ENCODE assay signal across 3 fruit fly cellular contexts in the genomic region with DNA sequence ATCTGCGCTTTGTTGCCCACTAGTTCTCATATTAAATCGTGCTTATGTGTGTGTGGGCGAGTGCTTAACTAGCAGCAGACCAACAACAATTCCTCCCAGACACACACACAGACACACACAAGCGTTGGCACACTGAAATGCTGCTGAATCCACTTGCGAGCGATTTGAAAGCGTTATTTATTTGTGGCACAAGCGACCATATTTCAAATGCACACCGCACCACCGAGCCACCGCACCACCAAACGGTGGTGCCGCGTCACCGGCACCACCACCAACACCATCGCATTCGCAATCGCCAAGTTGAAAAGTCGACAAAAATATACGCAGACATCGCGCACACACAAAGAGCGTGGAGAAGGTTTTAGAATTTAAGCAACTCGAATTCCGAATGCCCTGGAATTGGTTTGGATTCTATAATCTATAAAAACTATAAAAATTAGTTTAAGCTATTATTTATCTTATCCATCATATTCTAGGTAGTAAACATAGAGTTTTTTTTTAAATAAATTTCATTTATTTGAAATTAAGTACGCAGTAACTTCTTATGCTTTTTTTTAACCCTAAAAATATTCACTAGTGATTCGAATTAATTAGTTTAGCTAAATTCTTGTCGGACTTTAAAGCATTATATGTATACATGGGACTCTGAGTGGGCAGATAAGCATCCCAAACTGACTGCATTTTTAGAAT.
A peak's percentile ranks its signal among the peaks of the same experiment; 100 is the strongest.
TF ChIP-seq lines count a peak whose summit lies in the region.

No protein-coding gene starts in this region.

- no peak for TF ChIP-seq CTCF in whole organism, embryonic (GFP tag; optimal IDR thresholded peaks at IDR 0.05; lab: Kevin White, UChicago)

TF ChIP-seq in whole organism, embryonic, 481 proteins besides CTCF, POLR2A, EP300 and RAD21 (continues in another document):
- TF ChIP-seq Atf6 (GFP tag; IDR thresholded peaks at IDR 0.05; lab: Robert Waterston, UW) (no peak), CG14050 (GFP tag; IDR thresholded peaks at IDR 0.05; lab: Robert Waterston, UW) (0 out of 3 replicates have a peak, but pooled peaks have one; percentile 16), unc-4 (GFP tag; IDR thresholded peaks at IDR 0.05; lab: Robert Waterston, UW; ENCODE audit: partially characterized antibody) (no peak), Dfd (GFP tag; optimal IDR thresholded peaks at IDR 0.05; lab: Kevin White, UChicago) (no peak), grau (tag; optimal IDR thresholded peaks at IDR 0.05; lab: Kevin White, UChicago) (peak; percentile 24), fd3F (GFP tag; optimal IDR thresholded peaks at IDR 0.05; lab: Kevin White, UChicago) (no peak), Hsf (GFP tag; optimal IDR thresholded peaks at IDR 0.05; lab: Kevin White, UChicago) (no peak), unpg (GFP tag; optimal IDR thresholded peaks at IDR 0.05; lab: Kevin White, UChicago) (peak; percentile 31), CG3847 (GFP tag; IDR thresholded peaks at IDR 0.05; lab: Robert Waterston, UW) (no peak), tup (GFP tag; optimal IDR thresholded peaks at IDR 0.05; lab: Kevin White, UChicago) (no peak), MTF-1 (GFP tag; optimal IDR thresholded peaks at IDR 0.05; lab: Kevin White, UChicago; ENCODE audit: borderline replicate concordance) (peak; percentile 70), CG1529 (GFP tag; optimal IDR thresholded peaks at IDR 0.05; lab: Kevin White, UChicago) (no peak), Stat92E (GFP tag; optimal IDR thresholded peaks at IDR 0.05; lab: Kevin White, UChicago) (no peak), Drgx (GFP tag; IDR thresholded peaks at IDR 0.05; lab: Robert Waterston, UW) (peak; percentile 35; the same call in 1 of the 2 replicates), Hr51 (GFP tag; optimal IDR thresholded peaks at IDR 0.05; lab: Kevin White, UChicago) (peak in 1 of 2 experiments; percentile 51), CG15601 (tag; optimal IDR thresholded peaks at IDR 0.05; lab: Kevin White, UChicago) (peak; percentile 44), CG7928 (GFP tag; optimal IDR thresholded peaks at IDR 0.05; lab: Kevin White, UChicago) (no peak), CG32767 (GFP tag; IDR thresholded peaks at IDR 0.05; lab: Robert Waterston, UW) (no peak), her (GFP tag; optimal IDR thresholded peaks at IDR 0.05; lab: Kevin White, UChicago) (no peak), maf-S (GFP tag; optimal IDR thresholded peaks at IDR 0.05; lab: Kevin White, UChicago) (no peak), ham (GFP tag; IDR thresholded peaks at IDR 0.05; lab: Robert Waterston, UW) (no peak), CG14860 (GFP tag; IDR thresholded peaks at IDR 0.05; lab: Robert Waterston, UW; ENCODE audit: partially characterized antibody) (no peak), CG12071 (GFP tag; optimal IDR thresholded peaks at IDR 0.05; lab: Kevin White, UChicago) (no peak), Mes4 (GFP tag; optimal IDR thresholded peaks at IDR 0.05; lab: Kevin White, UChicago) (no peak), fd96Cb (tag; optimal IDR thresholded peaks at IDR 0.05; lab: Kevin White, UChicago) (no peak), CG30403 (GFP tag; optimal IDR thresholded peaks at IDR 0.05; lab: Kevin White, UChicago) (peak; percentile 21), Adf1 (GFP tag; IDR thresholded peaks at IDR 0.05; lab: Robert Waterston, UW) (no peak)

TF ChIP-seq in whole organism, prepupa, 60 proteins besides CTCF, POLR2A, EP300 and RAD21 (continues in another document):
- TF ChIP-seq CG6808 (GFP tag; optimal IDR thresholded peaks at IDR 0.05; lab: Kevin White, UChicago): no peak
- TF ChIP-seq CG11294 (GFP tag; IDR thresholded peaks at IDR 0.05; lab: Robert Waterston, UW): no peak
- 0 out of 2 replicates have a peak, but pooled peaks have one; percentile 11 for TF ChIP-seq Gug (GFP tag; IDR thresholded peaks at IDR 0.05; lab: Robert Waterston, UW)
- peak; percentile 34 for TF ChIP-seq CG4318 (GFP tag; optimal IDR thresholded peaks at IDR 0.05; lab: Kevin White, UChicago)
- peak; percentile 51 for TF ChIP-seq achi (GFP tag; optimal IDR thresholded peaks at IDR 0.05; lab: Kevin White, UChicago)
- TF ChIP-seq net (GFP tag; optimal IDR thresholded peaks at IDR 0.05; lab: Kevin White, UChicago): peak; percentile 8
- peak; percentile 69 for TF ChIP-seq CG8119 (GFP tag; IDR thresholded peaks at IDR 0.05; lab: Robert Waterston, UW)
- TF ChIP-seq CG11762 (GFP tag; optimal IDR thresholded peaks at IDR 0.05; lab: Kevin White, UChicago; ENCODE audit: insufficient read depth): no peak
- no peak for TF ChIP-seq CG6792 (GFP tag; optimal IDR thresholded peaks at IDR 0.05; lab: Kevin White, UChicago)
- peak; percentile 34 for TF ChIP-seq Hr4 (GFP tag; optimal IDR thresholded peaks at IDR 0.05; lab: Kevin White, UChicago)
- peak; percentile 21 for TF ChIP-seq Ets96B (tag; optimal IDR thresholded peaks at IDR 0.05; lab: Kevin White, UChicago)
- TF ChIP-seq CG34406 (GFP tag; optimal IDR thresholded peaks at IDR 0.05; lab: Kevin White, UChicago): no peak
- no peak for TF ChIP-seq CG6276 (GFP tag; optimal IDR thresholded peaks at IDR 0.05; lab: Kevin White, UChicago)
- peak; percentile 26 for TF ChIP-seq acj6 (GFP tag; optimal IDR thresholded peaks at IDR 0.05; lab: Kevin White, UChicago)
- TF ChIP-seq OdsH (GFP tag; optimal IDR thresholded peaks at IDR 0.05; lab: Kevin White, UChicago): peak; percentile 34
- TF ChIP-seq CG32006 (GFP tag; optimal IDR thresholded peaks at IDR 0.05; lab: Kevin White, UChicago): peak; percentile 67
- TF ChIP-seq CG10631 (GFP tag; optimal IDR thresholded peaks at IDR 0.05; lab: Kevin White, UChicago): peak; percentile 53
- peak; percentile 71 for TF ChIP-seq CG15336 (GFP tag; IDR thresholded peaks at IDR 0.05; lab: Robert Waterston, UW)
- peak; percentile 17 for TF ChIP-seq CG16779 (tag; optimal IDR thresholded peaks at IDR 0.05; lab: Kevin White, UChicago)
- peak; percentile 1 for TF ChIP-seq fd59A (GFP tag; optimal IDR thresholded peaks at IDR 0.05; lab: Kevin White, UChicago)
- 0 out of 3 replicates have a peak, but pooled peaks have one; percentile 12 for TF ChIP-seq eg (GFP tag; IDR thresholded peaks at IDR 0.05; lab: Robert Waterston, UW)
- no peak for TF ChIP-seq vri (GFP tag; optimal IDR thresholded peaks at IDR 0.05; lab: Kevin White, UChicago)
- TF ChIP-seq svp (GFP tag; lab: Kevin White, UChicago): peak; percentile 61
- TF ChIP-seq CG3032 (tag; optimal IDR thresholded peaks at IDR 0.05; lab: Kevin White, UChicago): peak; percentile 1
- TF ChIP-seq CG3919 (GFP tag; optimal IDR thresholded peaks at IDR 0.05; lab: Kevin White, UChicago): peak; percentile 25
- no peak for TF ChIP-seq fkh (GFP tag; optimal IDR thresholded peaks at IDR 0.05; lab: Kevin White, UChicago)
- TF ChIP-seq salr (GFP tag; optimal IDR thresholded peaks at IDR 0.05; lab: Kevin White, UChicago): peak in 1 of 2 experiments; percentile 40
- TF ChIP-seq Eip78C (GFP tag; lab: Kevin White, UChicago): peak; percentile 68
- TF ChIP-seq pdm3 (GFP tag; optimal IDR thresholded peaks at IDR 0.05; lab: Kevin White, UChicago): peak; percentile 28

TF ChIP-seq in whole organism, pupa, 21 proteins besides CTCF, POLR2A, EP300 and RAD21:
- TF ChIP-seq CG13204 (GFP tag; optimal IDR thresholded peaks at IDR 0.05; lab: Kevin White, UChicago): no peak
- TF ChIP-seq CG15710 (tag; optimal IDR thresholded peaks at IDR 0.05; lab: Kevin White, UChicago): peak; percentile 36
- no peak for TF ChIP-seq rn (GFP tag; IDR thresholded peaks at IDR 0.05; lab: Robert Waterston, UW)
- TF ChIP-seq CG32121 (GFP tag; IDR thresholded peaks at IDR 0.05; lab: Robert Waterston, UW): peak; percentile 54; the same call in 1 of the 2 replicates
- no peak for TF ChIP-seq fd96Ca (GFP tag; IDR thresholded peaks at IDR 0.05; lab: Robert Waterston, UW)
- no peak for TF ChIP-seq Pif1A (GFP tag; optimal IDR thresholded peaks at IDR 0.05; lab: Kevin White, UChicago)
- peak; percentile 34 for TF ChIP-seq CG9948 (tag; optimal IDR thresholded peaks at IDR 0.05; lab: Kevin White, UChicago)
- peak; percentile 32; the same call in 1 of the 3 replicates for TF ChIP-seq CG4496 (GFP tag; IDR thresholded peaks at IDR 0.05; lab: Robert Waterston, UW)
- no peak for TF ChIP-seq gl (tag; optimal IDR thresholded peaks at IDR 0.05; lab: Kevin White, UChicago)
- TF ChIP-seq CG17806 (tag; optimal IDR thresholded peaks at IDR 0.05; lab: Kevin White, UChicago): peak; percentile 12
- TF ChIP-seq D1 (tag; optimal IDR thresholded peaks at IDR 0.05; lab: Kevin White, UChicago): no peak
- TF ChIP-seq Pif1B (GFP tag; optimal IDR thresholded peaks at IDR 0.05; lab: Kevin White, UChicago): no peak
- no peak for TF ChIP-seq CG12605 (GFP tag; IDR thresholded peaks at IDR 0.05; lab: Robert Waterston, UW)
- TF ChIP-seq Snoo (tag; optimal IDR thresholded peaks at IDR 0.05; lab: Kevin White, UChicago): no peak
- no peak for TF ChIP-seq Ets98B (GFP tag; IDR thresholded peaks at IDR 0.05; lab: Robert Waterston, UW)
- TF ChIP-seq EcR (GFP tag; optimal IDR thresholded peaks at IDR 0.05; lab: Kevin White, UChicago): no peak
- peak; percentile 54 for TF ChIP-seq CG14655 (GFP tag; optimal IDR thresholded peaks at IDR 0.05; lab: Kevin White, UChicago)
- peak; percentile 14 for TF ChIP-seq CG8159 (tag; optimal IDR thresholded peaks at IDR 0.05; lab: Kevin White, UChicago)
- TF ChIP-seq CG34367 (tag; optimal IDR thresholded peaks at IDR 0.05; lab: Kevin White, UChicago): no peak
- no peak for TF ChIP-seq CG10348 (GFP tag; IDR thresholded peaks at IDR 0.05; lab: Robert Waterston, UW)
- TF ChIP-seq CG8301 (tag; optimal IDR thresholded peaks at IDR 0.05; lab: Kevin White, UChicago): peak; percentile 30
